Fruit fly (Drosophila melanogaster) whole organism, embryonic: Measurements from ENCODE around the gene Rpt6.
A peak's percentile ranks its signal among the peaks of the same experiment; 100 is the strongest.

Experiments used
- Atf6 ChIP-seq: fragments of 200-800 bp; sonication (Bioruptor generic); IDR thresholded peaks from 2 replicates; pipeline ENCODE4 v1.3.6; 2022; ENCODE audit warnings: missing biosample characterization, missing genetic modification characterization
- Blimp-1 ChIP-seq: fragments of 200-800 bp; sonication (Bioruptor generic); optimal IDR thresholded peaks from 3 replicates; lab custom pipeline; 2018; ENCODE audit warnings: missing biosample characterization, missing genetic modification characterization, mild to moderate bottlenecking, moderate library complexity, missing genetic modification reagents
- CG2889 ChIP-seq: fragments of 200-800 bp; sonication (Bioruptor generic); IDR thresholded peaks from 3 replicates; pipeline ENCODE4 v1.3.6; 2022; ENCODE audit warnings: missing biosample characterization, missing genetic modification characterization
- CG30403 ChIP-seq: fragments of 200-800 bp; sonication (Bioruptor generic); optimal IDR thresholded peaks from 3 replicates; lab custom pipeline; 2016; ENCODE audit warnings: missing biosample characterization, missing genetic modification characterization
- Eip74EF ChIP-seq, 2 experiments: fragments of 200-800 bp in 1 of 2; fragments of >200 bp in 1 of 2; sonication (Bioruptor generic) in 1 of 2; optimal IDR thresholded peaks; 2 replicates each; lab custom pipeline; 2017 to 2019; ENCODE audit warnings: missing biosample characterization in 2 of 2, missing genetic modification characterization in 2 of 2, mild to moderate bottlenecking in 1 of 2, moderate library complexity in 1 of 2
- Scr ChIP-seq: fragments of 200-800 bp; sonication (Bioruptor generic); IDR thresholded peaks from 2 replicates; pipeline ENCODE4 v1.3.6; 2022; ENCODE audit warnings: missing biosample characterization, missing genetic modification characterization; ENCODE audit not compliant: partially characterized antibody
- trem ChIP-seq: fragments of 200-800 bp; optimal IDR thresholded peaks from 3 replicates; lab custom pipeline; 2019; ENCODE audit warnings: missing biosample characterization, mild to moderate bottlenecking, missing genetic modification characterization, moderate library complexity

- TF ChIP-seq Eip74EF (GFP tag; optimal IDR thresholded peaks at IDR 0.05; lab: Kevin White, UChicago) (peak in 1 of 2 experiments; percentile 91), trem (tag; lab: Kevin White, UChicago) (peak; percentile 81), Blimp-1 (peak; percentile 90), Scr (GFP tag; lab: Robert Waterston, UW) (no peak), Atf6 (GFP tag; lab: Robert Waterston, UW) (peak; percentile 89), CG30403 (GFP tag; lab: Kevin White, UChicago) (peak; percentile 92), CG2889 (peak; percentile 76)
These were observed 50.6 kb downstream of the Rpt6 start for dm6 chrX:21366311-21366990.
